ENCODE assay signal across 1 worm cellular context in the genomic region with DNA sequence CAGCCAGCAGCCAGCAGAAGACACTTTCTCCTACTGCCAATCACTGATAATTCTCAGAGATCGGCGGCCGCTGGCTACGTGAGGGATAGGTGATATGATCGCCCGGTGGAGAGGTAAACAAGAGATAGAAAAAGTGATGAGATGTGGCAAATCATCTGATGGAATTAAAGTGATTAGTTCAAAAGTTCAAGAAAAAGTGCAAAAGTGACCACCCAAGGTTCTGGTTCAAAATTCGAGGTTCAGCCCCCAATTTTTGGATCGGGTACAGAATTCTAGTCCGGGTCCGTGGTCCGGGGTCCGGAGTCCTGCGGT.
TF ChIP-seq lines count a peak whose summit lies in the region.

No protein-coding gene starts in this region.

TF ChIP-seq in whole organism, L1 larva, 84 proteins besides CTCF, POLR2A, EP300 and RAD21 (continued from another document):
- TF ChIP-seq skn-1 (tag; optimal IDR thresholded peaks at IDR 0.05; lab: Kevin White, UChicago), result no peak
- TF ChIP-seq nhr-20 (tag; optimal IDR thresholded peaks at IDR 0.05; lab: Kevin White, UChicago), result peak; percentile 15
- no peak for TF ChIP-seq hlh-4 (tag; optimal IDR thresholded peaks at IDR 0.05; lab: Kevin White, UChicago)
- TF ChIP-seq snu-23 (GFP tag; optimal IDR thresholded peaks at IDR 0.05; lab: Kevin White, UChicago), result peak; percentile 45
